Worm (Caenorhabditis elegans): Measurements from ENCODE around the gene act-3.

- no peak for TF ChIP-seq nfya-1 (tag; optimal IDR thresholded peaks at IDR 0.05)
- no peak for TF ChIP-seq ceh-9 (tag; optimal IDR thresholded peaks at IDR 0.05)
- no peak for TF ChIP-seq pqm-1 (tag; optimal IDR thresholded peaks at IDR 0.05)
- TF ChIP-seq gmeb-2 (tag; optimal IDR thresholded peaks at IDR 0.05) = no peak
- no peak for TF ChIP-seq hlh-30 (tag; optimal IDR thresholded peaks at IDR 0.05; ENCODE audit: insufficient read depth)
- no peak for TF ChIP-seq ahr-1 (tag; optimal IDR thresholded peaks at IDR 0.05)
These were observed 39.5 kb downstream of the act-3 start, which contains the start of gene pptr-2 for ce11 chrV:11034748-11035147.
